Worm (Caenorhabditis elegans): Measurements from ENCODE around the gene F08B12.4.

DNA sequence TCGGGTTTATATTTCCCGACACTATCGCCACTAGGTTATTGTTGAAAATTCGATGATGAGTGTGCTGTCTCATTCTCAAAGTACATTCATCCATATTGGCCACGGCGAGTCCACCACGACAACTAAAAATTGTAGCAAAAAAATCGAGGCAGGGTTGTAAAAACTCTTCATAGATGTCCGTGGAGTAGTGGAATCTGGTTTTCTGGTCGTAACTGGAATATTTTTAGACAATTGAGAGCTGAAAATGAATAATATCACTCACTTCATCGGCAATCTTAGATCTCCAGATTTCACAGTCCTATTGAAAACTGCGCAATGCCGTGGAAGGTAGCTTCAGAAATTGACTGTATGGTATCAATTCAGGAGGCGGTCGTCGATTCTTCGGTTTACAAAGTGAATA is 28.0 kb upstream of the F08B12.4 start:
- TF ChIP-seq ztf-11 (tag; optimal IDR thresholded peaks at IDR 0.05) (no peak), nfya-1 (tag; optimal IDR thresholded peaks at IDR 0.05; ENCODE audit: insufficient read depth) (no peak), pha-4 (tag; optimal IDR thresholded peaks at IDR 0.05) (no peak)

All from whole organism, L3 larva.